Worm (Caenorhabditis elegans) whole organism, mixed stage, embryonic: ENCODE results near the gene hmgr-1.

Experiments used
- blmp-1 ChIP-seq: fragments of 150-350 bp; optimal IDR thresholded peaks from 2 replicates; lab custom pipeline; 2014; ENCODE audit warnings: missing biosample characterization, missing genetic modification characterization
- cnd-1 ChIP-seq: fragments of 200-800 bp; sonication (Bioruptor generic); optimal IDR thresholded peaks from 2 replicates; lab custom pipeline; 2018; ENCODE audit warnings: mild to moderate bottlenecking, missing genetic modification characterization, missing compliant biosample characterization
- lin-32 ChIP-seq: fragments of 200-800 bp; sonication (Bioruptor generic); optimal IDR thresholded peaks from 2 replicates; lab custom pipeline; 2018; ENCODE audit warnings: mild to moderate bottlenecking, missing genetic modification characterization, missing compliant biosample characterization
- nhr-12 ChIP-seq: fragments of 150-350 bp; optimal IDR thresholded peaks from 2 replicates; lab custom pipeline; 2014; ENCODE audit warnings: missing biosample characterization, missing genetic modification characterization
- sptf-1 ChIP-seq: sonication (generic microtip); optimal IDR thresholded peaks from 2 replicates; lab custom pipeline; 2017; ENCODE audit warnings: mild to moderate bottlenecking, missing genetic modification characterization, moderate library complexity, missing compliant biosample characterization

- TF ChIP-seq nhr-12 (tag; lab: Kevin White, UChicago) (no peak), lin-32 (GFP tag; lab: Kevin White, UChicago) (no peak), sptf-1 (tag; lab: Kevin White, UChicago) (no peak), blmp-1 (no peak), cnd-1 (no peak)
Measured at ce11 chrIII:7338693-7339092, 20.6 kb upstream of the hmgr-1 start, which contains the start of gene kap-1.
